Worm (Caenorhabditis elegans): Measurements from ENCODE around the gene T26E4.7.
"Not testable (repeated sequence)": the region's sequence is repeated elsewhere in the genome, so short reads cannot be mapped to it uniquely, and the experiment has no call there.

Gene T26E4.7

ce11 chrV:15798108-15798507 is 4.7 kb downstream of the T26E4.7 start, which contains the start of gene T26E4.10:
T26E4.10 (minus strand) TSS chrV:15798208.
- TF ChIP-seq tab-1 (GFP tag; IDR thresholded peaks at IDR 0.05) (no peak), ztf-29 (GFP tag; IDR thresholded peaks at IDR 0.05) (no peak), klf-2 (GFP tag; conservative IDR thresholded peaks at IDR 0.05) (no peak), ztf-23 (GFP tag; IDR thresholded peaks at IDR 0.05) (no peak), flt-1 (GFP tag; IDR thresholded peaks at IDR 0.05) (no peak), T22C8.4 (GFP tag; IDR thresholded peaks at IDR 0.05) (no peak), cog-1 (tag; optimal IDR thresholded peaks at IDR 0.05) (no peak), ref-1 (GFP tag; conservative IDR thresholded peaks at IDR 0.05) (no peak), med-1 (GFP tag; optimal IDR thresholded peaks at IDR 0.05; ENCODE audit: insufficient read depth) (no peak)

ce11 chrV:15802623-15803022 is 9.3 kb downstream of the T26E4.7 start, which contains the start of gene T26E4.9:
T26E4.9 (minus strand) TSS chrV:15802723.
- not testable (repeated sequence) for TF ChIP-seq cog-1 (tag; optimal IDR thresholded peaks at IDR 0.05); klf-2 (GFP tag; conservative IDR thresholded peaks at IDR 0.05); ztf-29 (GFP tag; IDR thresholded peaks at IDR 0.05)

- TF ChIP-seq ztf-23 (GFP tag; IDR thresholded peaks at IDR 0.05); med-1 (GFP tag; optimal IDR thresholded peaks at IDR 0.05; ENCODE audit: insufficient read depth); ref-1 (GFP tag; conservative IDR thresholded peaks at IDR 0.05): not testable (repeated sequence)
Measured at ce11 chrV:15803079-15803478, 9.7 kb downstream of the T26E4.7 start, which contains the start of gene srd-27. srd-27 (plus strand) TSS chrV:15803379.

DNA sequence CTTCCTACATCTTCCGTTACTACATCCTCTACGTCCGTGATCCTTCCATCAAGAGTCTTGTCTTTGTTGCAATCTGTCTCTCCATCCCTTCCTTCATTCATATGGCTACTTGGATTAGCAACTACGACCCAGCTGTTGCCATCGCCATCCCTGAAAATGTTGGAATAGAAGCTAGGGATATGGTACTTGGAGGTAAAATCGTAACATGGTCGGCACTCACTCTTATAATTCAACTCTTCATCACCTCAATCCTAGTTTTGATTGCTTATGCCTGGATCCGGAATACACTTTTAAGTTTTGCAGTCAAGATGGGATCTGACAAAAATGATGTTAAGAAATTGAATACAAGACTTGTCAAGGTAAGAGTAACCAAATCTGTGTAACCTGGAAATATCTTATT is 10.4 kb downstream of the T26E4.7 start, which contains the start of gene T26E4.18:
T26E4.18 (minus strand) TSS at position 101 of the 400 bp plus-strand sequence.
- TF ChIP-seq flt-1 (GFP tag; IDR thresholded peaks at IDR 0.05); med-1 (GFP tag; optimal IDR thresholded peaks at IDR 0.05; ENCODE audit: insufficient read depth); cog-1 (tag; optimal IDR thresholded peaks at IDR 0.05): not testable (repeated sequence)

DNA sequence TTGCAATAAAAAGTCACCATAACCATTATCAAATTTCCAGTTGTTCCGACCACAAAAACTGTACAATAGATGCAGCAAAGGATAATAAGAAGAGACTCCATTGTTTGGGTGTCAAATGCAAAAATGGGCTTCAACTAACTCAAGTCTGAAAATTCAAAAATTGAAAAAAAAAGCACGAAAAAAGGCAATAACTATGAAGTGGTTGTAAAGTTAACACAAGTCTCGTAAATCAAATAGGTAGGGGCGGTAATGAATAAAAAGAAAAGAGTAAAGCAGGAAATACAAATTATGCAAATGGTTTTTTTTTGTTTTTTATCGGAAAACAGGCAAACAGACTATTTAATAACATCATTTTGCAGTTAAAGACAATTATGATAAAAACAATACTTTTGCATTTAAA is 14.1 kb downstream of the T26E4.7 start, which contains the start of gene srsx-38:
srsx-38 (minus strand) TSS at position 101 of the 400 bp plus-strand sequence.
- not testable (repeated sequence) for TF ChIP-seq klf-2 (GFP tag; conservative IDR thresholded peaks at IDR 0.05); ztf-29 (GFP tag; IDR thresholded peaks at IDR 0.05); ztf-23 (GFP tag; IDR thresholded peaks at IDR 0.05)

DNA sequence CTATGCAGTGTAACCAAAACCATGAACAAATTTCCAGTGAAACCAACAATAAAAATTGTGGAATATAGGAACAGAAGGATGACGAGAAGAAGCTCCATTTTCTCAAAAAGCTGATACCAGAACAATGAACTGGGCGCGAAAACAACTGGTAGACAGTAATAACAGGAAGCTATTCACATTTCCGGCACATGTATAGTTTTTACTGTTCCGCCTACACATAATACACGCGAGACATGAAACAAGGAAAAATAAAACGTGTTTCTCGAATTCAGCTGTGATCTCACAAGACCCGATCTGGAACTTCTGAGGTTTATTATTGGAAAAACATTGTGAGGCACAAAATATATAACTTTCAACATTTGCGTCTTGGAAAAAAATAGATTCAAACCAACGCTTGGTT is 16.2 kb downstream of the T26E4.7 start, which contains the start of gene srsx-36:
srsx-36 (minus strand) TSS at position 101 of the 400 bp plus-strand sequence.
- no peak for TF ChIP-seq tab-1 (GFP tag; IDR thresholded peaks at IDR 0.05)
- TF ChIP-seq ztf-29 (GFP tag; IDR thresholded peaks at IDR 0.05), result no peak
- TF ChIP-seq ref-1 (GFP tag; conservative IDR thresholded peaks at IDR 0.05), result no peak
- no peak for TF ChIP-seq ztf-23 (GFP tag; IDR thresholded peaks at IDR 0.05)
- TF ChIP-seq flt-1 (GFP tag; IDR thresholded peaks at IDR 0.05), result no peak
- TF ChIP-seq cog-1 (tag; optimal IDR thresholded peaks at IDR 0.05), result no peak
- TF ChIP-seq klf-2 (GFP tag; conservative IDR thresholded peaks at IDR 0.05), result no peak
- TF ChIP-seq med-1 (GFP tag; optimal IDR thresholded peaks at IDR 0.05; ENCODE audit: insufficient read depth), result no peak
- TF ChIP-seq T22C8.4 (GFP tag; IDR thresholded peaks at IDR 0.05), result no peak

DNA sequence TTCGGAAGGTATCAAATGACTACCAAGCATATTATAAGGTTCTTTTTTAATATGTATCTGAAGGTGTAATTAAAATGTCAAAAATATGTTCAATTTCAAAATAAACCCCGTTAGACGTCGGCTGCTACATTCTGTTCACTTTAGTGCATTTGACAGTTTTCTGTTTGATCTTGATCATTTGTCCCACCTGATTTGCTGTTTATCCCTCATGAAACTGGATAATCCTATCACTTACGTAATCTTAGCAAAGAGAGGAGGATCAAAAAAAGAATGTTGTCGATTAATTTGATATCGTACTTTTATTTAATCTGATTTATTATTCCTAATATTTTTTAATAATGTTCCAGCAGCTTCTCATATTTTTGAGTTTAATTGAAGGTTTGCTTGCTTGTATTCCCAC is 17.1 kb downstream of the T26E4.7 start, which contains the start of gene F54B8.1:
F54B8.1 (plus strand) TSS at position 301 of the 400 bp plus-strand sequence.
- TF ChIP-seq flt-1 (GFP tag; IDR thresholded peaks at IDR 0.05) (no peak), ztf-23 (GFP tag; IDR thresholded peaks at IDR 0.05) (no peak), T22C8.4 (GFP tag; IDR thresholded peaks at IDR 0.05) (no peak), ztf-29 (GFP tag; IDR thresholded peaks at IDR 0.05) (no peak), tab-1 (GFP tag; IDR thresholded peaks at IDR 0.05) (no peak), klf-2 (GFP tag; conservative IDR thresholded peaks at IDR 0.05) (no peak), ref-1 (GFP tag; conservative IDR thresholded peaks at IDR 0.05) (no peak)

DNA sequence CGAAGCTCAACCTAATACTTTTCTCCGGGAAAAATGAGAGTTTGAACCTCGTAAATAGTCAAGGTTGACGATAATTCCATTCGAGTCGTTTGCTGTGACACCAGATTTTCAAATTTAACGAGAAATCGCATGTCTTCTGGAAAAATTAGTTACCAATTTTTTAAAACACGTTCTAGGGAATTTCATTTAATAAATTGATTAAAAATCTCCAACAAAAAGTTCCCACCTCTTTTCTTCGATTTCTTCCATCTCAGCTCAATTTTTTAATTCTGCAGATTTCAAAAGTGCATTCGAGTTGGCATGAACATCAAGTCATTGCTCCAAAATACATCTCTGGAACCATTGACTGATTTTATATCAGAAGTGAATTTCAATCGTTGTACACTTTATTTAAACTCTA is 18.6 kb downstream of the T26E4.7 start, which contains the start of gene nhr-282:
nhr-282 (plus strand) TSS at position 301 of the 400 bp plus-strand sequence.
- TF ChIP-seq tab-1, T22C8.4, flt-1 (GFP tag; IDR thresholded peaks at IDR 0.05): not testable (repeated sequence)

ce11 chrV:15815962-15816432 is 22.6 kb downstream of the T26E4.7 start, which contains the start of the genes fbxa-69 and F54B8.4:
fbxa-69 (minus strand) TSS chrV:15815971.
F54B8.4 (plus strand) TSS chrV:15816382.
- TF ChIP-seq cog-1 (tag; optimal IDR thresholded peaks at IDR 0.05), result no peak

DNA sequence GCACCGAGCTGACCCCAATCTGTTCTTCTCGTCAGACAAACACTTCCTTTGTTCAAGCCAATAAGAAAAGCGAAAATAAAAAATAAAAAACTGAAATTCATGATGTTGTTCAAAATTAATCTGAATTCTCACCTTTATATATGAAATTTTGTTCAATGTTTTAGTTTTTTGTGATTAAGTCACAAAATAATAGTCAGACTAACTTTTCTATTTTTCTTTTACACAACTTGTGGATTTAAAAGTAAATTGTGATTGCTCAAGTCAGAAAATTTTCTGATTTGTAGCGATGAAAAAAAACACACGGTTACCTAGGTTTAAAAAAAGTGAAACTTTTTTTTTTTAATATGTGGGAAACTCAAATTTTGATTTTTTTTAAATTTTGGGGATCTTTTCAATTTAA is 24.4 kb downstream of the T26E4.7 start, which contains the start of gene abf-3:
abf-3 (minus strand) TSS at position 101 of the 400 bp plus-strand sequence.
- TF ChIP-seq ztf-29 (GFP tag; IDR thresholded peaks at IDR 0.05) (no peak), T22C8.4 (GFP tag; IDR thresholded peaks at IDR 0.05) (no peak), ztf-23 (GFP tag; IDR thresholded peaks at IDR 0.05) (no peak), ref-1 (GFP tag; conservative IDR thresholded peaks at IDR 0.05) (no peak), klf-2 (GFP tag; conservative IDR thresholded peaks at IDR 0.05) (no peak), med-1 (GFP tag; optimal IDR thresholded peaks at IDR 0.05; ENCODE audit: insufficient read depth) (no peak), cog-1 (tag; optimal IDR thresholded peaks at IDR 0.05) (no peak), tab-1 (GFP tag; IDR thresholded peaks at IDR 0.05) (no peak), flt-1 (GFP tag; IDR thresholded peaks at IDR 0.05) (no peak)

DNA sequence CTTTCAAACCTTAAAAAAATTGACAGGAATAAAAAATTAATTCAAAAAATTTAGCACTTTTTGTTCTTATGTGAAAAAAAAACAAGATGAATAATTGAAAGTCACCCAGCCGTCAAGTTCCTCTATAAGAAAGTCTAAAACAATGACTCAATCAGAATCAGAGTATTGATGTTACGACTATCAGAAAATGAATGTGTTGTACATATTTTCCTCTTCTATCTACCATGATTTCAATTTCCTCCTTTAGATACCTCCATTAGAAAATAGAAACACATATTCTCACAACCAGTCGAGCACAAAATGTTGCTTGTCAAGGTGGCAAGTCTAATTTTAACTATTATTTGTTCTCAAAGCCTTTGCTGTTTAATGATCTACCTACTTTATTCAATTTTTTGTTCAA is 26.6 kb downstream of the T26E4.7 start, which contains the start of gene srbc-48:
srbc-48 (plus strand) TSS at position 301 of the 400 bp plus-strand sequence.
- TF ChIP-seq klf-2 (GFP tag; conservative IDR thresholded peaks at IDR 0.05) (no peak), tab-1 (GFP tag; IDR thresholded peaks at IDR 0.05) (no peak), med-1 (GFP tag; optimal IDR thresholded peaks at IDR 0.05; ENCODE audit: insufficient read depth) (no peak), cog-1 (tag; optimal IDR thresholded peaks at IDR 0.05) (no peak), flt-1 (GFP tag; IDR thresholded peaks at IDR 0.05) (no peak), ztf-29 (GFP tag; IDR thresholded peaks at IDR 0.05) (no peak), T22C8.4 (GFP tag; IDR thresholded peaks at IDR 0.05) (no peak), ref-1 (GFP tag; conservative IDR thresholded peaks at IDR 0.05) (no peak)
